Worm (Caenorhabditis elegans) whole organism, mixed stage, embryonic: ENCODE data around the gene abf-6.

Experiments
- ceh-43 ChIP-seq: fragments of 200-800 bp; sonication (Bioruptor generic); optimal IDR thresholded peaks from 2 replicates; lab custom pipeline; 2018; ENCODE audit warnings: mild to moderate bottlenecking, missing genetic modification characterization, moderate library complexity, missing compliant biosample characterization
- mep-1 ChIP-seq: fragments of 150-350 bp; optimal IDR thresholded peaks from 2 replicates; lab custom pipeline; 2017; ENCODE audit warnings: missing biosample characterization, missing genetic modification reagents, missing genetic modification characterization, inconsistent platforms
- nhr-2 ChIP-seq: fragments of 150-350 bp; optimal IDR thresholded peaks from 2 replicates; lab custom pipeline; 2014; ENCODE audit warnings: missing biosample characterization, missing genetic modification characterization
- nhr-237 ChIP-seq: fragments of 150-350 bp; optimal IDR thresholded peaks from 2 replicates; lab custom pipeline; 2014; ENCODE audit warnings: missing biosample characterization, missing genetic modification characterization
- nhr-76 ChIP-seq: sonication (generic microtip); optimal IDR thresholded peaks from 2 replicates; lab custom pipeline; 2017; ENCODE audit warnings: missing biosample characterization, missing genetic modification characterization
- pha-4 ChIP-seq: fragments of 150-350 bp; optimal IDR thresholded peaks from 2 replicates; lab custom pipeline; 2018; ENCODE audit warnings: missing biosample characterization, missing genetic modification reagents, missing genetic modification characterization
- snpc-4 ChIP-seq: fragments of 150-350 bp; optimal IDR thresholded peaks from 2 replicates; lab custom pipeline; 2014; ENCODE audit warnings: missing biosample characterization, missing genetic modification characterization
- unc-62 ChIP-seq: fragments of 150-350 bp; optimal IDR thresholded peaks from 2 replicates; lab custom pipeline; 2014; ENCODE audit warnings: missing biosample characterization, missing genetic modification reagents, missing genetic modification characterization
- zip-8 ChIP-seq: fragments of 150-350 bp; optimal IDR thresholded peaks from 2 replicates; lab custom pipeline; 2014; ENCODE audit warnings: missing biosample characterization, missing genetic modification characterization

DNA sequence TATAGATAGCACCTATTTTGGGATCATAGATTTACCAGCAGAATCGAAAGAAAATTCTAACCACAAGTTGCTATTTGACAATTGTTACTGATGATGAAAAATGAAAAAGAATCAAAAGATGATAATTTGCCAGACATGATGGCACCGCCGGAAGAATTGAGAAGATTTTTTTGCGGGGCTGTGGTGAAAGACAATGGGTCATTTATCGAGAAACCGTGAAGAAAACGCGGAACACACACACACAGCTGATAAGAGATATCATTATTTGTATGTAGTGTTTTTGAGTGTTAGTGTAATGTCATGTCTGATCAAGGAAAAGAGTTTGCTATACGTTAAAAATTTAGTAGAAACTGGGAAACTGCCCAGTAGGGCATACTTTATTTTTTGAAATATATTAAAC lies 40.9 kb downstream of the abf-6 start:
- TF ChIP-seq nhr-2 (tag; lab: Kevin White, UChicago) (no peak), mep-1 (tag; lab: Kevin White, UChicago) (no peak), unc-62 (GFP tag; lab: Kevin White, UChicago) (no peak), zip-8 (tag; lab: Kevin White, UChicago) (no peak), pha-4 (no peak), nhr-76 (no peak), nhr-237 (tag; lab: Kevin White, UChicago) (no peak), snpc-4 (tag; lab: Kevin White, UChicago) (no peak), ceh-43 (GFP tag; lab: Kevin White, UChicago) (no peak)
